Fruit fly (Drosophila melanogaster) whole organism, embryonic: ENCODE results near the gene CG31141.

Experiments used
- Adf1 ChIP-seq: fragments of 200-800 bp; sonication (Bioruptor generic); IDR thresholded peaks from 2 replicates; pipeline ENCODE4 v1.3.6; 2022; ENCODE audit warnings: missing biosample characterization, missing genetic modification characterization
- CG11093 ChIP-seq: fragments of 200-800 bp; sonication (Bioruptor generic); IDR thresholded peaks from 3 replicates; pipeline ENCODE4 v1.3.6; 2022; ENCODE audit warnings: missing biosample characterization, missing genetic modification characterization
- CG11695 ChIP-seq: fragments of 200-800 bp; sonication (Bioruptor generic); IDR thresholded peaks from 3 replicates; pipeline ENCODE4 v1.3.6; 2022; ENCODE audit warnings: missing biosample characterization, missing genetic modification characterization
- CG13123 ChIP-seq: fragments of 200-800 bp; sonication (Bioruptor generic); optimal IDR thresholded peaks from 2 replicates; lab custom pipeline; 2016; ENCODE audit warnings: missing biosample characterization, missing genetic modification characterization
- CG1602 ChIP-seq: fragments of 200-800 bp; sonication (Bioruptor generic); optimal IDR thresholded peaks from 3 replicates; lab custom pipeline; 2016; ENCODE audit warnings: missing biosample characterization, missing genetic modification characterization
- CG1792 ChIP-seq: fragments of 200-800 bp; sonication (Bioruptor generic); optimal IDR thresholded peaks from 2 replicates; lab custom pipeline; 2016; ENCODE audit warnings: missing biosample characterization, missing genetic modification characterization
- CG18764 ChIP-seq: fragments of 200-800 bp; sonication (Bioruptor generic); optimal IDR thresholded peaks from 3 replicates; lab custom pipeline; 2016; ENCODE audit warnings: missing biosample characterization, missing genetic modification characterization
- CG2129 ChIP-seq: fragments of 200-800 bp; sonication (Bioruptor generic); IDR thresholded peaks from 2 replicates; pipeline ENCODE4 v1.3.6; 2022; ENCODE audit warnings: missing biosample characterization, missing genetic modification characterization; ENCODE audit not compliant: partially characterized antibody
- CG3995 ChIP-seq: fragments of 200-800 bp; sonication (Bioruptor generic); optimal IDR thresholded peaks from 3 replicates; lab custom pipeline; 2016; ENCODE audit warnings: missing biosample characterization, missing genetic modification characterization
- CG43689 ChIP-seq: fragments of 200-800 bp; sonication (Bioruptor generic); IDR thresholded peaks from 2 replicates; pipeline ENCODE4 v1.3.6; 2022; ENCODE audit warnings: missing biosample characterization, missing genetic modification characterization
- CG6254 ChIP-seq: fragments of 200-800 bp; sonication (Bioruptor generic); optimal IDR thresholded peaks from 3 replicates; lab custom pipeline; 2017; ENCODE audit warnings: mild to moderate bottlenecking, missing biosample characterization, missing genetic modification reagents, missing genetic modification characterization
- CG7271 ChIP-seq: fragments of 200-800 bp; sonication (Bioruptor generic); optimal IDR thresholded peaks from 2 replicates; lab custom pipeline; 2018; ENCODE audit warnings: missing biosample characterization, mild to moderate bottlenecking, missing genetic modification characterization, moderate library complexity
- CG8089 ChIP-seq: fragments of 200-800 bp; sonication (Bioruptor generic); optimal IDR thresholded peaks from 3 replicates; lab custom pipeline; 2016; ENCODE audit warnings: missing biosample characterization, missing genetic modification characterization
- Dad ChIP-seq: fragments of 200-800 bp; sonication (Bioruptor generic); optimal IDR thresholded peaks from 3 replicates; lab custom pipeline; 2016; ENCODE audit warnings: missing biosample characterization, missing genetic modification characterization
- Drgx ChIP-seq: fragments of 200-800 bp; sonication (Bioruptor generic); IDR thresholded peaks from 2 replicates; pipeline ENCODE4 v1.3.6; 2022; ENCODE audit warnings: missing biosample characterization, missing genetic modification characterization
- E2f2 ChIP-seq: fragments of 200-800 bp; sonication (Bioruptor generic); IDR thresholded peaks from 2 replicates; pipeline ENCODE4 v1.3.6; 2022; ENCODE audit warnings: missing biosample characterization, missing genetic modification characterization
- Ets65A ChIP-seq: fragments of 200-800 bp; sonication (Bioruptor generic); peaks from one replicate; lab custom pipeline; 2016; ENCODE audit warnings: missing biosample characterization, missing genetic modification characterization
- Fer3 ChIP-seq: fragments of 200-800 bp; sonication (Bioruptor generic); optimal IDR thresholded peaks from 2 replicates; lab custom pipeline; 2018; ENCODE audit warnings: missing biosample characterization, mild to moderate bottlenecking, missing genetic modification characterization, moderate library complexity
- HHEX ChIP-seq: fragments of 200-800 bp; sonication (Bioruptor generic); optimal IDR thresholded peaks from 3 replicates; lab custom pipeline; 2017; ENCODE audit warnings: missing biosample characterization, mild to moderate bottlenecking, missing genetic modification characterization, missing genetic modification reagents
- Hmx ChIP-seq: fragments of 200-800 bp; sonication (Bioruptor generic); optimal IDR thresholded peaks from 2 replicates; lab custom pipeline; 2016; ENCODE audit warnings: missing biosample characterization, missing genetic modification characterization
- Rfx ChIP-seq: fragments of 200-800 bp; sonication (Bioruptor generic); IDR thresholded peaks from 2 replicates; pipeline ENCODE4 v1.3.6; 2022; ENCODE audit warnings: missing biosample characterization, missing genetic modification characterization
- Rx ChIP-seq: fragments of 200-800 bp; sonication (Bioruptor generic); IDR thresholded peaks from 2 replicates; pipeline ENCODE4 v1.3.6; 2022; ENCODE audit warnings: missing biosample characterization, missing genetic modification characterization
- Sry-β ChIP-seq: fragments of 200-800 bp; sonication (Bioruptor generic); optimal IDR thresholded peaks from 2 replicates; lab custom pipeline; 2018; ENCODE audit warnings: missing biosample characterization, mild to moderate bottlenecking, missing genetic modification characterization, moderate library complexity
- Vsx1 ChIP-seq: fragments of 200-800 bp; sonication (Bioruptor generic); optimal IDR thresholded peaks from 2 replicates; lab custom pipeline; 2017; ENCODE audit warnings: missing biosample characterization, mild to moderate bottlenecking, missing genetic modification characterization, missing genetic modification reagents
- bowl ChIP-seq: fragments of 200-800 bp; sonication (Bioruptor generic); IDR thresholded peaks from 2 replicates; pipeline ENCODE4 v1.3.6; 2022; ENCODE audit warnings: missing biosample characterization, missing genetic modification characterization
- cas ChIP-seq: fragments of 200-800 bp; sonication (Bioruptor generic); IDR thresholded peaks from 2 replicates; pipeline ENCODE4 v1.3.6; 2022; ENCODE audit warnings: missing biosample characterization, missing genetic modification characterization
- ci ChIP-seq: fragments of 200-800 bp; sonication (Bioruptor generic); IDR thresholded peaks from 3 replicates; pipeline ENCODE4 v1.3.6; 2022; ENCODE audit warnings: missing biosample characterization, missing genetic modification characterization
- corto ChIP-seq: fragments of 200-800 bp; sonication (Bioruptor generic); optimal IDR thresholded peaks from 2 replicates; lab custom pipeline; 2016; ENCODE audit warnings: missing biosample characterization, mild to moderate bottlenecking, missing genetic modification characterization, moderate library complexity
- dysf ChIP-seq: fragments of 200-800 bp; sonication (Bioruptor generic); IDR thresholded peaks from 3 replicates; pipeline ENCODE4 v1.3.6; 2022; ENCODE audit warnings: missing biosample characterization, missing genetic modification characterization
- exex ChIP-seq: fragments of 200-800 bp; sonication (Bioruptor generic); optimal IDR thresholded peaks from 4 replicates; lab custom pipeline; 2018; ENCODE audit warnings: missing biosample characterization, mild to moderate bottlenecking, missing genetic modification characterization, moderate library complexity
- fd3F ChIP-seq: fragments of 200-800 bp; sonication (Bioruptor generic); optimal IDR thresholded peaks from 2 replicates; lab custom pipeline; 2018; ENCODE audit warnings: missing biosample characterization, mild to moderate bottlenecking, missing genetic modification characterization, moderate library complexity
- ftz-f1 ChIP-seq: fragments of 200-800 bp; sonication (Bioruptor generic); optimal IDR thresholded peaks from 2 replicates; lab custom pipeline; 2016; ENCODE audit warnings: missing biosample characterization, missing genetic modification characterization
- gt ChIP-seq: fragments of 200-800 bp; sonication (Bioruptor generic); IDR thresholded peaks from 2 replicates; pipeline ENCODE4 v1.3.6; 2022; ENCODE audit warnings: missing biosample characterization, missing genetic modification characterization
- kay ChIP-seq: fragments of 200-800 bp; sonication (Bioruptor generic); optimal IDR thresholded peaks from 2 replicates; lab custom pipeline; 2016; ENCODE audit warnings: missing biosample characterization, missing genetic modification characterization
- kni ChIP-seq: fragments of 200-800 bp; sonication (Bioruptor generic); optimal IDR thresholded peaks from 3 replicates; lab custom pipeline; 2017; ENCODE audit warnings: mild to moderate bottlenecking, missing biosample characterization, missing genetic modification reagents, missing genetic modification characterization
- lab ChIP-seq: fragments of 200-800 bp; sonication (Bioruptor generic); optimal IDR thresholded peaks from 3 replicates; lab custom pipeline; 2017; ENCODE audit warnings: missing biosample characterization, missing genetic modification characterization, mild to moderate bottlenecking, moderate library complexity, missing genetic modification reagents
- lmd ChIP-seq: fragments of 200-800 bp; sonication (Bioruptor generic); IDR thresholded peaks from 2 replicates; pipeline ENCODE4 v1.3.6; 2022; ENCODE audit warnings: missing biosample characterization, missing genetic modification characterization
- mam ChIP-seq: fragments of 200-800 bp; sonication (Bioruptor generic); optimal IDR thresholded peaks from 3 replicates; lab custom pipeline; 2016; ENCODE audit warnings: missing biosample characterization, missing genetic modification characterization
- org-1 ChIP-seq: fragments of 200-800 bp; sonication (Bioruptor generic); optimal IDR thresholded peaks from 2 replicates; lab custom pipeline; 2017; ENCODE audit warnings: missing biosample characterization, missing genetic modification characterization
- prd ChIP-seq, 3 experiments: fragments of >200 bp in 2 of 3; fragments of 200-800 bp in 1 of 3; sonication (Bioruptor generic) in 1 of 3; optimal IDR thresholded peaks in 2 of 3; IDR thresholded peaks in 1 of 3; 2 replicates in 2 of 3; 3 replicates in 1 of 3; pipeline versions ENCODE4 v1.3.6 to Lab custom; 2017 to 2022; ENCODE audit warnings: missing biosample characterization in 1 of 3, missing genetic modification characterization in 1 of 3
- sc ChIP-seq, 3 experiments: fragments of >200 bp in 2 of 3; fragments of 200-800 bp in 1 of 3; sonication (Bioruptor generic) in 1 of 3; optimal IDR thresholded peaks; 2 replicates in 2 of 3; 3 replicates in 1 of 3; lab custom pipeline; 2017; ENCODE audit warnings: mild to moderate bottlenecking in 1 of 3, missing biosample characterization in 1 of 3, missing genetic modification characterization in 1 of 3, missing genetic modification reagents in 1 of 3
- sisA ChIP-seq: fragments of 200-800 bp; sonication (Bioruptor generic); IDR thresholded peaks from 2 replicates; pipeline ENCODE4 v1.3.6; 2022; ENCODE audit warnings: missing biosample characterization, missing genetic modification characterization
- slp2 ChIP-seq: fragments of 200-800 bp; sonication (Bioruptor generic); optimal IDR thresholded peaks from 2 replicates; lab custom pipeline; 2016; ENCODE audit warnings: missing biosample characterization, missing genetic modification characterization
- ssp ChIP-seq: fragments of 200-800 bp; sonication (Bioruptor generic); IDR thresholded peaks from 2 replicates; pipeline ENCODE4 v1.3.6; 2022; ENCODE audit warnings: missing biosample characterization, missing genetic modification characterization
- stc ChIP-seq: fragments of 200-800 bp; sonication (Bioruptor generic); IDR thresholded peaks from 2 replicates; pipeline ENCODE4 v1.3.6; 2022; ENCODE audit warnings: missing biosample characterization, missing genetic modification characterization
- stwl ChIP-seq: fragments of 200-800 bp; sonication (Bioruptor generic); optimal IDR thresholded peaks from 3 replicates; lab custom pipeline; 2018; ENCODE audit warnings: missing biosample characterization, mild to moderate bottlenecking, missing genetic modification characterization, moderate library complexity
- sug ChIP-seq: fragments of 200-800 bp; optimal IDR thresholded peaks from 2 replicates; lab custom pipeline; 2019; ENCODE audit warnings: missing biosample characterization, mild to moderate bottlenecking, missing genetic modification characterization, moderate library complexity
- tll ChIP-seq, 2 experiments: fragments of 200-800 bp in 1 of 2; fragments of >200 bp in 1 of 2; sonication (Bioruptor generic) in 1 of 2; optimal IDR thresholded peaks; 2 replicates each; lab custom pipeline; 2017 to 2019; ENCODE audit warnings: missing biosample characterization in 2 of 2, missing genetic modification characterization in 2 of 2, mild to moderate bottlenecking in 1 of 2, moderate library complexity in 1 of 2
- tx ChIP-seq: fragments of 200-800 bp; sonication (Bioruptor generic); optimal IDR thresholded peaks from 2 replicates; lab custom pipeline; 2016; ENCODE audit warnings: missing biosample characterization, missing genetic modification characterization
- wor ChIP-seq: fragments of 200-800 bp; sonication (Bioruptor generic); IDR thresholded peaks from 2 replicates; pipeline ENCODE4 v1.3.6; 2022; ENCODE audit warnings: missing biosample characterization, missing genetic modification characterization
- zfh2 ChIP-seq: fragments of 200-800 bp; sonication (Bioruptor generic); optimal IDR thresholded peaks from 2 replicates; lab custom pipeline; 2016; ENCODE audit warnings: missing biosample characterization, missing genetic modification characterization

The CG31141 gene

DNA sequence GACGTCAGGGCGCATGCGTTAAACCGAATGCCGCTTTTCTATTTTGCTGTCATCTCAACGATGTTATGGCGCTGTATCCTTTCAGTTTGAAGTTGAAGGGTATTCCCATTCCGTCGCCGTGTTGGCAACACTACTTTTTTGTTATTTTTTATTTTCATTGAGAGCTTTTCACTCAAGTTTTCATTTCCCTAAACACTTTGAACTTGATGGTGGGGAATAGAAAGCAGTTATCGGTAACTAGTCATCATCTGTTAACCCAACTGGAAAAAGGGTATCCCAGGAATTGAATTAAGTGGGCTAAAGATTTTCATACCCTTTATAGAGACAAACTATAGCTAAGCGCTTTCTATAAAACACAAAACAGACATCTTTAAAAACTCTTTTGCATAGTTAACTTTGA lies 35.5 kb upstream of the CG31141 start (continued):
- TF ChIP-seq tll (GFP tag; optimal IDR thresholded peaks at IDR 0.05; lab: Kevin White, UChicago) (no peak), CG1792 (GFP tag; lab: Kevin White, UChicago) (no peak), Hmx (no peak), CG6254 (GFP tag; lab: Kevin White, UChicago) (no peak), fd3F (no peak), ci (peak; percentile 30; the same call in 1 of the 3 replicates), stc (peak; percentile 16; the same call in 1 of the 2 replicates), CG1602 (GFP tag; lab: Kevin White, UChicago) (no peak), dysf (GFP tag; lab: Robert Waterston, UW) (0 out of 3 replicates have a peak, but pooled peaks have one; percentile 4), wor (GFP tag; lab: Robert Waterston, UW) (no peak), Drgx (GFP tag; lab: Robert Waterston, UW) (peak; percentile 5; the same call in 1 of the 2 replicates), ssp (GFP tag; lab: Robert Waterston, UW) (no peak), HHEX (GFP tag; lab: Kevin White, UChicago) (no peak), Rfx (GFP tag; lab: Robert Waterston, UW) (peak; percentile 41; the same call in 1 of the 2 replicates), CG18764 (GFP tag; lab: Kevin White, UChicago) (no peak), sug (tag; lab: Kevin White, UChicago) (no peak), Adf1 (no peak), stwl (tag; lab: Kevin White, UChicago) (no peak), org-1 (GFP tag; lab: Kevin White, UChicago) (no peak), ftz-f1 (GFP tag; lab: Kevin White, UChicago) (no peak), bowl (no peak), lab (no peak), prd (optimal IDR thresholded peaks at IDR 0.05; lab: Kevin White, UChicago) (no peak), prd (GFP tag; IDR thresholded peaks at IDR 0.05; lab: Robert Waterston, UW) (peak; percentile 47; the same call in 1 of the 3 replicates), sisA (GFP tag; lab: Robert Waterston, UW) (peak; percentile 5; the same call in 1 of the 2 replicates), CG13123 (no peak), Ets65A (GFP tag; lab: Kevin White, UChicago) (peak; percentile 65), slp2 (GFP tag; lab: Kevin White, UChicago) (no peak), corto (GFP tag; lab: Kevin White, UChicago) (no peak), cas (GFP tag; lab: Robert Waterston, UW) (0 out of 2 replicates have a peak, but pooled peaks have one; percentile 5), gt (GFP tag; lab: Robert Waterston, UW) (no peak), Sry-β (GFP tag; lab: Kevin White, UChicago) (no peak), zfh2 (no peak), CG11093 (no peak), CG7271 (no peak), CG11695 (GFP tag; lab: Robert Waterston, UW) (0 out of 3 replicates have a peak, but pooled peaks have one; percentile 20), Rx (GFP tag; lab: Robert Waterston, UW) (0 out of 2 replicates have a peak, but pooled peaks have one; percentile 39), kay (GFP tag; lab: Kevin White, UChicago) (no peak), CG2129 (GFP tag; lab: Robert Waterston, UW) (no peak), mam (no peak), lmd (GFP tag; lab: Robert Waterston, UW) (peak; percentile 28; the same call in 1 of the 2 replicates), Fer3 (tag; lab: Kevin White, UChicago) (peak; percentile 1), CG8089 (GFP tag; lab: Kevin White, UChicago) (no peak), tx (GFP tag; lab: Kevin White, UChicago) (no peak), kni (GFP tag; lab: Kevin White, UChicago) (no peak), Vsx1 (GFP tag; lab: Kevin White, UChicago) (no peak), exex (tag; lab: Kevin White, UChicago) (no peak), CG43689 (GFP tag; lab: Robert Waterston, UW) (no peak), Dad (GFP tag; lab: Kevin White, UChicago) (no peak), CG3995 (no peak), E2f2 (GFP tag; lab: Robert Waterston, UW) (no peak), sc (optimal IDR thresholded peaks at IDR 0.05; lab: Kevin White, UChicago) (no peak), sc (GFP tag; optimal IDR thresholded peaks at IDR 0.05; lab: Kevin White, UChicago) (no peak)
